Worm (Caenorhabditis elegans) whole organism, midembryonic: ENCODE results near the gene mlt-7.

Experiments
- T22C8.4 ChIP-seq: fragments of 200-800 bp; sonication (Bioruptor generic); IDR thresholded peaks from 2 replicates; pipeline ENCODE4 v1.3.6; 2022; ENCODE audit warnings: missing genetic modification characterization, missing compliant biosample characterization
- cog-1 ChIP-seq: sonication (generic microtip); optimal IDR thresholded peaks from 2 replicates; lab custom pipeline; 2016; ENCODE audit warnings: missing genetic modification characterization, missing compliant biosample characterization
- flt-1 ChIP-seq: fragments of 200-800 bp; sonication (Bioruptor generic); IDR thresholded peaks from 2 replicates; pipeline ENCODE4 v1.3.6; 2022; ENCODE audit warnings: missing genetic modification characterization, missing compliant biosample characterization
- klf-2 ChIP-seq: fragments of 200-800 bp; sonication (Bioruptor generic); conservative IDR thresholded peaks from 2 replicates; pipeline ENCODE4 v1.3.6; 2022; ENCODE audit warnings: missing genetic modification reagents, missing genetic modification characterization, missing compliant biosample characterization
- med-1 ChIP-seq: sonication (generic microtip); optimal IDR thresholded peaks from 2 replicates; lab custom pipeline; 2017; ENCODE audit warnings: missing genetic modification characterization, mild to moderate bottlenecking, missing compliant biosample characterization, antibody characterized with exemption, missing genetic modification reagents; ENCODE audit not compliant: insufficient read depth
- ref-1 ChIP-seq: fragments of 200-800 bp; sonication (Bioruptor generic); conservative IDR thresholded peaks from 2 replicates; pipeline ENCODE4 v1.3.6; 2022; ENCODE audit warnings: missing genetic modification reagents, missing genetic modification characterization, missing compliant biosample characterization
- tab-1 ChIP-seq: fragments of 200-800 bp; sonication (Bioruptor generic); IDR thresholded peaks from 2 replicates; pipeline ENCODE4 v1.3.6; 2022; ENCODE audit warnings: missing genetic modification characterization, missing compliant biosample characterization
- ztf-23 ChIP-seq: fragments of 200-800 bp; sonication (Bioruptor generic); IDR thresholded peaks from 2 replicates; pipeline ENCODE4 v1.3.6; 2022; ENCODE audit warnings: missing genetic modification reagents, missing genetic modification characterization, missing compliant biosample characterization
- ztf-29 ChIP-seq: fragments of 200-800 bp; sonication (Bioruptor generic); IDR thresholded peaks from 2 replicates; pipeline ENCODE4 v1.3.6; 2022; ENCODE audit warnings: missing genetic modification reagents, missing genetic modification characterization, missing compliant biosample characterization

Gene mlt-7

DNA sequence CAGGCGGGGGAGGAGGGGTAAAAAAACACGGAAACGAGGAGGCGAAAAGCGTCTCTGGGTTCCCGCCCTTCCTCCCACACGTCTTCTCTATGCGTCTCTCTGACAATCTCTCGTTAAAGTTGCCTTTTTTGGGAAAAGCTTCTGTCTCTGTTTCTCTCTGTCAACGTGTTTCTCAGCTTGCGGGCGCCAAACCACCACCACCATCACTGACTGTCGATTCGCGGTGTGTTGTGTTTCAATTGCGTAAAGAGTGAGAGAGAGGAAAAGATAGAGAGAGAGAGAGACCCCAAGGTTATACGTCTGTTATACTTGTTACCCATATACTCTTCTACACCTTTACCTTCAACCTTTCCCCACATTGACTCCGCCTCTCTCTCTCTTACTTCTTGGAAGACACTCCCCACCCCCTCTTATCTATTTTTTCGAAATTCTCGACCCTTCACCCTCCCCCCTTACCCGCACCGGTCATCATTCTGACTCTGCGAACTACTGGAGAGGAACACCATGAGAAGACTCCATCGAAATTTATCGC lies at the start of gene mlt-7:
mlt-7 (plus strand) TSS at position 482 of the 532 bp plus-strand sequence.
- TF ChIP-seq cog-1 (tag; lab: Kevin White, UChicago) (no peak), ztf-29 (GFP tag; lab: Robert Waterston, UW) (no peak), flt-1 (no peak), T22C8.4 (GFP tag; lab: Robert Waterston, UW) (no peak), ref-1 (GFP tag; lab: Robert Waterston, UW) (no peak), tab-1 (GFP tag; lab: Robert Waterston, UW) (no peak), klf-2 (GFP tag; lab: Robert Waterston, UW) (no peak)

DNA sequence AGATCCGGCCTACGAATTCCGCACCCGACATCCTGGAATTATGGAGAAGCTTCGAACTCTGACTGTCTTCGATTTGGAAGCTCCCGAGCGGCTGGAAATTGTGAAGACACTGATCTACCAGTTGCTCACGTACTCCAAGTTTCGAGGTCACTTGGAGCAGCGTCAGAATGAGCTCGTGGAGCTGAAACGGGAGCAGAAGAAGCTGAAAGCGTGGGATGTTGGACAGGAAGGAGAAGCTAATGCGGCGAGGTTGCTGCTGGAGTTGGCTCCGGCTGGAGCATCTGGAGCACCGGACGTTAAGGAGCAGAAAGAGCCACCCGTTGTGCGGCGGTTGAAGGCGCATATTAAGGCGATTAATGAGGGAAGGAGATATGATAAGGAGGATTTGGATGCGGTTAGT lies 48.5 kb upstream of the mlt-7 start:
- TF ChIP-seq tab-1 (GFP tag; lab: Robert Waterston, UW) (no peak), ztf-23 (GFP tag; lab: Robert Waterston, UW) (no peak), ztf-29 (GFP tag; lab: Robert Waterston, UW) (no peak), T22C8.4 (GFP tag; lab: Robert Waterston, UW) (no peak), med-1 (no peak), flt-1 (no peak), cog-1 (tag; lab: Kevin White, UChicago) (no peak), ref-1 (GFP tag; lab: Robert Waterston, UW) (no peak), klf-2 (GFP tag; lab: Robert Waterston, UW) (no peak)

DNA sequence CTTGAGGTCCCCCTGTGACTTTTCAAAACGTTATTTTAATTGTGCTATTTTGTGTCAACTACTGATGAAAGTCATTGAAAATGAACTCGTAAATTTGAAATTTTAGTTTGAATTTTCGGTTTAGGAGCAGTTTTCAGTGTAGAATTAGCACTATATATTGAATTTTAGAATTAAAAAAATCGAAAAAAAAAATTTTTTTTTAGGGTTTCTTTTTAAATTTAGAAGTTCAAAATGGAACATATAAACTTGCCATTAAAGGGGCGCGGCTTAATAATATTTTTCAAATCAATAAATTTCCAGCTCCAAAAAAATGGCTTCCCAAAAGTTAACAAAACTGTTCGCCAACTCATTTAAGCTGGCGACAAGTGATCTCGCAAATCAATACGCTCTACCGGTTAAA lies 41.9 kb upstream of the mlt-7 start, which contains the start of gene H20J04.9:
H20J04.9 (plus strand) TSS at position 301 of the 400 bp plus-strand sequence.
- no peak for TF ChIP-seq tab-1 (GFP tag; lab: Robert Waterston, UW)

- TF ChIP-seq ref-1 (GFP tag; lab: Robert Waterston, UW) (no peak), ztf-23 (GFP tag; lab: Robert Waterston, UW) (no peak), ztf-29 (GFP tag; lab: Robert Waterston, UW) (no peak), cog-1 (tag; lab: Kevin White, UChicago) (no peak), T22C8.4 (GFP tag; lab: Robert Waterston, UW) (no peak), tab-1 (GFP tag; lab: Robert Waterston, UW) (no peak), flt-1 (no peak), klf-2 (GFP tag; lab: Robert Waterston, UW) (no peak), med-1 (no peak)
These were observed 37.6 kb upstream of the mlt-7 start, which contains the start of the genes H20J04.7 and H20J04.1 for ce11 chrII:4355217-4355616. Gene H20J04.7 (minus strand): TSS chrII:4355317. Gene H20J04.1 (plus strand): TSS chrII:4355613.

DNA sequence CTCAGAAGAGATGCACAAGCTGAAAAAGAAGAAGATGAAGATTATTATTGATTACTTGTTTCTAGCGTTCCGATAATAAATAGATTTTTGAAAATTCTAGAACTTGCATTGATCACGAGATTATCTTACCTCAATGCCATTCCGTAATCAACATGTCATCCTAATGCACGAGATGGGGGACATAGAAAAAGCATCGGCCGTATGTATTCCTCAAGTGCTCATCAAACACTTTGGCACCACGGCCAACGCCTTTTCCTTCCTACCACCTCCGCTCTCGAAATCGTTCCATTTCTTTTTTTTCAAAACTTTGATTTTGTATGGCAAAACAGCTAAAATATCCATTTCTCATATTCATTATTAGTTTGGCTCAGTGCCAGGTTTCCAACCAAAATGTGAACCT lies 34.0 kb upstream of the mlt-7 start, which contains the start of gene lat-2:
lat-2 (plus strand) TSS at position 301 of the 400 bp plus-strand sequence.
- TF ChIP-seq tab-1 (GFP tag; lab: Robert Waterston, UW) (no peak), T22C8.4 (GFP tag; lab: Robert Waterston, UW) (no peak), ztf-29 (GFP tag; lab: Robert Waterston, UW) (no peak), klf-2 (GFP tag; lab: Robert Waterston, UW) (no peak), ref-1 (GFP tag; lab: Robert Waterston, UW) (no peak), med-1 (no peak), ztf-23 (GFP tag; lab: Robert Waterston, UW) (no peak), flt-1 (no peak)

- TF ChIP-seq ref-1 (GFP tag; lab: Robert Waterston, UW) = no peak
- TF ChIP-seq klf-2 (GFP tag; lab: Robert Waterston, UW) = no peak
- TF ChIP-seq tab-1 (GFP tag; lab: Robert Waterston, UW) = no peak
- TF ChIP-seq flt-1 = no peak
- no peak for TF ChIP-seq ztf-29 (GFP tag; lab: Robert Waterston, UW)
- TF ChIP-seq med-1 = no peak
- no peak for TF ChIP-seq ztf-23 (GFP tag; lab: Robert Waterston, UW)
- TF ChIP-seq cog-1 (tag; lab: Kevin White, UChicago) = no peak
- no peak for TF ChIP-seq T22C8.4 (GFP tag; lab: Robert Waterston, UW)
These were observed 33.6 kb upstream of the mlt-7 start for ce11 chrII:4359219-4359618.

DNA sequence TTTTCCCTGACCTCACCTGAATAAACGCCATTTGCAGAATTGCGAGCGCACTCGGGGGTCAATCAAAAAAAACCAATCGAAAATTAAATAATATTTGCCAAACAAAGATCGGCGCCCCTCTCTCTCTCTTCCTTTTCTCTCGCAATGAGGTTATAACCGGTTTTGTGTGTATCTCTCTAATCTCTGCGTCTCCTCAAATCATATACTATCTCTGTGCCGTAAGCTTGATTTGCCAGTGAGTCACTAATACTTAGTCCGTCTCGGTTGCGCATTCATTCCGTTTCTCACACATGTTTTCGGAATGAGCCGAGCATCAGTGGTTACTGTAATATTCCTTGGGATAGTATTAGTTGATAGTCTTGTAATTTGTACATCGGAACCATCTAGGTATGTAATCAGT lies 30.7 kb upstream of the mlt-7 start:
- TF ChIP-seq tab-1 (GFP tag; lab: Robert Waterston, UW) (no peak), cog-1 (tag; lab: Kevin White, UChicago) (no peak), klf-2 (GFP tag; lab: Robert Waterston, UW) (no peak), ztf-29 (GFP tag; lab: Robert Waterston, UW) (no peak), T22C8.4 (GFP tag; lab: Robert Waterston, UW) (no peak), med-1 (no peak), ref-1 (GFP tag; lab: Robert Waterston, UW) (no peak), flt-1 (no peak), ztf-23 (GFP tag; lab: Robert Waterston, UW) (no peak)

DNA sequence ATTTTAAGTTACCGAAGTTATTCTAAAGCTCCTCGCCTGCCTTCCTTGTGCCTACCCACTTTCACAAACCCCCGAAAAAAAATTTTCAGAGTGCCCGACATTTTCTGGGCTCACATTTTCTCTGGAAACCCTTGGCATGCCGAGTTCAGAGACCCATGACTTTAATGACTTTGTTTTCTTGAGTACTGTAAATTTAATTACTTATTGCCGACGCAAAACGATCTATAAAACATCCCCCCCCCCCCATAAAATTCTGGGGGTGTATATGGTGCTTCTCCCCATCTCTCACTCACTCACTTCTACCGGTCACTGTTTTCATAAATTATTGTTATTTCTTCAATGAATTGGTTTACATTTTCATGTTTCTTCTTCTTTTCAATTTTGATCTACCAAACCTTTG lies 24.9 kb upstream of the mlt-7 start, which contains the start of gene try-9:
try-9 (plus strand) TSS at position 301 of the 400 bp plus-strand sequence.
- TF ChIP-seq tab-1 (GFP tag; lab: Robert Waterston, UW) = no peak

DNA sequence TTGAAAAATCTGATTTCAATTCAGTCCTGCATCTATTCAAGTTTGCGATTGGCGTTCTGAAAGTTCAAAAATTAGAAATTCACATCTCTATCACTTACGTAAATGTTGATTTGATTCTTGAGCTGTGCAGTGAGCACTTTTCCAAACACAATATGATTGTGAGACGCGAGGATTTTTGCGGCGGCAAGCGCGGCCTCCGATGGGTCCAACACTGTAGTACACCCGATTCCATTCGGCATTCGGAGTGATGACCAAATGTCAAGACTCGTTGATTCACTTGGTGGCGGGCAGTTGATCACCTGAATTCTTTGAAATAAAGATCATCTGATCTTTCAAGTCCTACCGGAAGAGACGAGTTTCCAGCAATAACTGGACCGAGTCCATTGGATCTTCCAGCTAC lies 23.1 kb upstream of the mlt-7 start:
- TF ChIP-seq T22C8.4 (GFP tag; lab: Robert Waterston, UW) = no peak
- TF ChIP-seq klf-2 (GFP tag; lab: Robert Waterston, UW) = no peak
- no peak for TF ChIP-seq flt-1
- no peak for TF ChIP-seq tab-1 (GFP tag; lab: Robert Waterston, UW)

ce11 chrII:4370842-4371241 lies 22.0 kb upstream of the mlt-7 start:
- TF ChIP-seq ref-1 (GFP tag; lab: Robert Waterston, UW) (no peak), klf-2 (GFP tag; lab: Robert Waterston, UW) (no peak), med-1 (no peak), flt-1 (no peak), tab-1 (GFP tag; lab: Robert Waterston, UW) (no peak), ztf-23 (GFP tag; lab: Robert Waterston, UW) (no peak), cog-1 (tag; lab: Kevin White, UChicago) (no peak), ztf-29 (GFP tag; lab: Robert Waterston, UW) (no peak), T22C8.4 (GFP tag; lab: Robert Waterston, UW) (no peak)
